Fruit fly (Drosophila melanogaster) whole organism, embryonic: Measurements from ENCODE around the gene CG44385.

ENCODE experiments used
- Atf6 ChIP-seq: fragments of 200-800 bp; sonication (Bioruptor generic); IDR thresholded peaks from 2 replicates; pipeline ENCODE4 v1.3.6; 2022; ENCODE audit warnings: missing biosample characterization, missing genetic modification characterization
- Bteb2 ChIP-seq: fragments of 200-800 bp; sonication (Bioruptor generic); optimal IDR thresholded peaks from 2 replicates; lab custom pipeline; 2016; ENCODE audit warnings: missing biosample characterization, missing genetic modification characterization
- CG10431 ChIP-seq: fragments of 200-800 bp; sonication (Bioruptor generic); optimal IDR thresholded peaks from 3 replicates; lab custom pipeline; 2018; ENCODE audit warnings: missing biosample characterization, mild to moderate bottlenecking, missing genetic modification characterization
- CG10979 ChIP-seq: fragments of 200-800 bp; sonication (Bioruptor generic); optimal IDR thresholded peaks from 2 replicates; lab custom pipeline; 2018; ENCODE audit warnings: missing biosample characterization, mild to moderate bottlenecking, missing genetic modification characterization, moderate library complexity
- CG14014 ChIP-seq: fragments of 200-800 bp; sonication (Bioruptor generic); IDR thresholded peaks from 2 replicates; pipeline ENCODE4 v1.3.6; 2022; ENCODE audit warnings: missing biosample characterization, missing genetic modification characterization
- CG15269 ChIP-seq: fragments of 200-800 bp; sonication (Bioruptor generic); optimal IDR thresholded peaks from 2 replicates; lab custom pipeline; 2018; ENCODE audit warnings: missing biosample characterization, mild to moderate bottlenecking, missing genetic modification characterization, moderate library complexity
- CG15601 ChIP-seq: fragments of 200-800 bp; sonication (Bioruptor generic); optimal IDR thresholded peaks from 3 replicates; lab custom pipeline; 2019; ENCODE audit warnings: missing biosample characterization, mild to moderate bottlenecking, missing genetic modification characterization, moderate library complexity
- CG1792 ChIP-seq: fragments of 200-800 bp; sonication (Bioruptor generic); optimal IDR thresholded peaks from 2 replicates; lab custom pipeline; 2016; ENCODE audit warnings: missing biosample characterization, missing genetic modification characterization
- CG2889 ChIP-seq: fragments of 200-800 bp; sonication (Bioruptor generic); IDR thresholded peaks from 3 replicates; pipeline ENCODE4 v1.3.6; 2022; ENCODE audit warnings: missing biosample characterization, missing genetic modification characterization
- CG30020 ChIP-seq: fragments of 200-800 bp; optimal IDR thresholded peaks from 2 replicates; lab custom pipeline; 2019; ENCODE audit warnings: missing biosample characterization, mild to moderate bottlenecking, missing genetic modification characterization, moderate library complexity
- CG31441 ChIP-seq: fragments of 200-800 bp; sonication (Bioruptor generic); IDR thresholded peaks from 2 replicates; pipeline ENCODE4 v1.3.6; 2022; ENCODE audit warnings: missing biosample characterization, missing genetic modification characterization
- CG3838 ChIP-seq: fragments of 200-800 bp; sonication (Bioruptor generic); optimal IDR thresholded peaks from 3 replicates; lab custom pipeline; 2016; ENCODE audit warnings: missing biosample characterization, missing genetic modification characterization
- CG3995 ChIP-seq: fragments of 200-800 bp; sonication (Bioruptor generic); optimal IDR thresholded peaks from 3 replicates; lab custom pipeline; 2016; ENCODE audit warnings: missing biosample characterization, missing genetic modification characterization
- CG4360 ChIP-seq: fragments of 200-800 bp; sonication (Bioruptor generic); IDR thresholded peaks from 2 replicates; pipeline ENCODE4 v1.3.6; 2022; ENCODE audit warnings: missing biosample characterization, missing genetic modification characterization
- CG4424 ChIP-seq: fragments of 200-800 bp; sonication (Bioruptor generic); optimal IDR thresholded peaks from 3 replicates; lab custom pipeline; 2016; ENCODE audit warnings: missing biosample characterization, missing genetic modification characterization
- CG7271 ChIP-seq: fragments of 200-800 bp; sonication (Bioruptor generic); optimal IDR thresholded peaks from 2 replicates; lab custom pipeline; 2018; ENCODE audit warnings: missing biosample characterization, mild to moderate bottlenecking, missing genetic modification characterization, moderate library complexity
- CrebB ChIP-seq: fragments of 200-800 bp; sonication (Bioruptor generic); optimal IDR thresholded peaks from 3 replicates; lab custom pipeline; 2018; ENCODE audit warnings: missing biosample characterization, mild to moderate bottlenecking, missing genetic modification characterization
- D ChIP-seq, 2 experiments: fragments of 200-800 bp in 1 of 2; fragments of >200 bp in 1 of 2; sonication (Bioruptor generic) in 1 of 2; optimal IDR thresholded peaks; 2 replicates in 1 of 2; 3 replicates in 1 of 2; lab custom pipeline; 2017; ENCODE audit warnings: mild to moderate bottlenecking in 1 of 2, missing biosample characterization in 1 of 2, missing genetic modification characterization in 1 of 2, missing genetic modification reagents in 1 of 2
- D19A ChIP-seq: fragments of 200-800 bp; optimal IDR thresholded peaks from 3 replicates; lab custom pipeline; 2019; ENCODE audit warnings: missing biosample characterization, mild to moderate bottlenecking, missing genetic modification characterization, moderate library complexity
- Doc2 ChIP-seq: fragments of 200-800 bp; sonication (Bioruptor generic); IDR thresholded peaks from 2 replicates; pipeline ENCODE4 v1.3.6; 2022; ENCODE audit warnings: missing biosample characterization, missing genetic modification characterization
- E2f1 ChIP-seq: fragments of 200-800 bp; sonication (Bioruptor generic); IDR thresholded peaks from 2 replicates; pipeline ENCODE4 v1.3.6; 2022; ENCODE audit warnings: missing biosample characterization, missing genetic modification characterization
- Eip74EF ChIP-seq, 2 experiments: fragments of 200-800 bp in 1 of 2; fragments of >200 bp in 1 of 2; sonication (Bioruptor generic) in 1 of 2; optimal IDR thresholded peaks; 2 replicates each; lab custom pipeline; 2017 to 2019; ENCODE audit warnings: missing biosample characterization in 2 of 2, missing genetic modification characterization in 2 of 2, mild to moderate bottlenecking in 1 of 2, moderate library complexity in 1 of 2
- HmgD ChIP-seq: fragments of 200-800 bp; sonication (Bioruptor generic); optimal IDR thresholded peaks from 3 replicates; lab custom pipeline; 2016; ENCODE audit warnings: missing biosample characterization, missing genetic modification characterization
- Lhr ChIP-seq: fragments of 200-800 bp; sonication (Bioruptor generic); optimal IDR thresholded peaks from 3 replicates; lab custom pipeline; 2017; ENCODE audit warnings: mild to moderate bottlenecking, missing biosample characterization, missing genetic modification reagents, missing genetic modification characterization
- MESR4 ChIP-seq: fragments of 200-800 bp; sonication (Bioruptor generic); optimal IDR thresholded peaks from 2 replicates; lab custom pipeline; 2018; ENCODE audit warnings: missing biosample characterization, mild to moderate bottlenecking, missing genetic modification characterization, moderate library complexity
- Ptx1 ChIP-seq: fragments of 200-800 bp; sonication (Bioruptor generic); IDR thresholded peaks from 2 replicates; pipeline ENCODE4 v1.3.6; 2022; ENCODE audit warnings: missing biosample characterization, missing genetic modification characterization
- Scr ChIP-seq: fragments of 200-800 bp; sonication (Bioruptor generic); IDR thresholded peaks from 2 replicates; pipeline ENCODE4 v1.3.6; 2022; ENCODE audit warnings: missing biosample characterization, missing genetic modification characterization; ENCODE audit not compliant: partially characterized antibody
- ap ChIP-seq: fragments of 200-800 bp; sonication (Bioruptor generic); IDR thresholded peaks from 2 replicates; pipeline ENCODE4 v1.3.6; 2022; ENCODE audit warnings: missing biosample characterization, missing genetic modification characterization
- cad ChIP-seq: fragments of >200 bp; optimal IDR thresholded peaks from 2 replicates; lab custom pipeline; 2017; ENCODE audit warnings: missing biosample characterization, missing genetic modification characterization
- chn ChIP-seq: fragments of 200-800 bp; sonication (Bioruptor generic); optimal IDR thresholded peaks from 2 replicates; lab custom pipeline; 2016; ENCODE audit warnings: missing biosample characterization, missing genetic modification characterization
- croc ChIP-seq: fragments of 200-800 bp; sonication (Bioruptor generic); conservative IDR thresholded peaks from 3 replicates; pipeline ENCODE4 v1.3.6; 2022; ENCODE audit warnings: missing biosample characterization, missing genetic modification characterization
- crol ChIP-seq: fragments of 200-800 bp; sonication (Bioruptor generic); IDR thresholded peaks from 2 replicates; pipeline ENCODE4 v1.3.6; 2022; ENCODE audit warnings: missing biosample characterization, missing genetic modification characterization
- disco-r ChIP-seq: fragments of 200-800 bp; sonication (Bioruptor generic); optimal IDR thresholded peaks from 2 replicates; lab custom pipeline; 2016; ENCODE audit warnings: missing biosample characterization, missing genetic modification characterization
- dmrt11E ChIP-seq: fragments of 200-800 bp; sonication (Bioruptor generic); optimal IDR thresholded peaks from 3 replicates; lab custom pipeline; 2018; ENCODE audit warnings: missing biosample characterization, mild to moderate bottlenecking, missing genetic modification characterization, moderate library complexity
- gem ChIP-seq: fragments of 200-800 bp; sonication (Bioruptor generic); optimal IDR thresholded peaks from 2 replicates; lab custom pipeline; 2019; ENCODE audit warnings: missing biosample characterization, mild to moderate bottlenecking, missing genetic modification characterization, moderate library complexity
- ind ChIP-seq: fragments of 200-800 bp; sonication (Bioruptor generic); optimal IDR thresholded peaks from 3 replicates; lab custom pipeline; 2016; ENCODE audit warnings: missing biosample characterization, missing genetic modification characterization
- inv ChIP-seq: fragments of 200-800 bp; sonication (Bioruptor generic); IDR thresholded peaks from 2 replicates; pipeline ENCODE4 v1.3.6; 2022; ENCODE audit warnings: missing biosample characterization, missing genetic modification characterization; ENCODE audit not compliant: partially characterized antibody
- lbe ChIP-seq: fragments of 200-800 bp; sonication (Bioruptor generic); optimal IDR thresholded peaks from 2 replicates; lab custom pipeline; 2016; ENCODE audit warnings: missing biosample characterization, mild to moderate bottlenecking, missing genetic modification characterization
- nom ChIP-seq: fragments of 200-800 bp; sonication (Bioruptor generic); optimal IDR thresholded peaks from 2 replicates; lab custom pipeline; 2017; ENCODE audit warnings: missing biosample characterization, missing genetic modification characterization, mild to moderate bottlenecking, moderate library complexity, missing genetic modification reagents
- org-1 ChIP-seq: fragments of 200-800 bp; sonication (Bioruptor generic); optimal IDR thresholded peaks from 2 replicates; lab custom pipeline; 2017; ENCODE audit warnings: missing biosample characterization, missing genetic modification characterization
- pnt ChIP-seq: fragments of 200-800 bp; sonication (Bioruptor generic); optimal IDR thresholded peaks from 3 replicates; lab custom pipeline; 2016; ENCODE audit warnings: missing biosample characterization, missing genetic modification characterization
- row ChIP-seq: fragments of 200-800 bp; sonication (Bioruptor generic); IDR thresholded peaks from 3 replicates; pipeline ENCODE4 v1.3.6; 2022; ENCODE audit warnings: missing biosample characterization, missing genetic modification characterization
- seq ChIP-seq: fragments of 200-800 bp; sonication (Bioruptor generic); IDR thresholded peaks from 2 replicates; pipeline ENCODE4 v1.3.6; 2022; ENCODE audit warnings: missing biosample characterization, missing genetic modification characterization
- so ChIP-seq: fragments of 200-800 bp; sonication (Bioruptor generic); IDR thresholded peaks from 3 replicates; pipeline ENCODE4 v1.3.6; 2022; ENCODE audit warnings: missing biosample characterization, missing genetic modification characterization
- tap ChIP-seq: fragments of 200-800 bp; optimal IDR thresholded peaks from 3 replicates; lab custom pipeline; 2019; ENCODE audit warnings: missing biosample characterization, mild to moderate bottlenecking, missing genetic modification characterization, moderate library complexity
- tgo ChIP-seq: fragments of 200-800 bp; sonication (Bioruptor generic); IDR thresholded peaks from 3 replicates; pipeline ENCODE4 v1.3.6; 2022; ENCODE audit warnings: missing biosample characterization, missing genetic modification characterization
- trem ChIP-seq: fragments of 200-800 bp; optimal IDR thresholded peaks from 3 replicates; lab custom pipeline; 2019; ENCODE audit warnings: missing biosample characterization, mild to moderate bottlenecking, missing genetic modification characterization, moderate library complexity
- unpg ChIP-seq: fragments of 200-800 bp; sonication (Bioruptor generic); optimal IDR thresholded peaks from 3 replicates; lab custom pipeline; 2018; ENCODE audit warnings: missing biosample characterization, mild to moderate bottlenecking, missing genetic modification characterization, moderate library complexity
- zen ChIP-seq: fragments of 200-800 bp; sonication (Bioruptor generic); optimal IDR thresholded peaks from 3 replicates; lab custom pipeline; 2018; ENCODE audit warnings: missing biosample characterization, mild to moderate bottlenecking, missing genetic modification characterization, moderate library complexity

CG44385 gene

dm6 chrX:11108148-11108844 lies 23.9 kb downstream of the CG44385 start, which contains the start of gene Hsp60A (continued):
- TF ChIP-seq row (GFP tag; lab: Robert Waterston, UW) (peak; percentile 82), CG2889 (no peak), inv (GFP tag; lab: Robert Waterston, UW) (peak; percentile 81), ind (GFP tag; lab: Kevin White, UChicago) (peak; percentile 28), CG14014 (GFP tag; lab: Robert Waterston, UW) (0 out of 2 replicates have a peak, but pooled peaks have one; percentile 27), croc (GFP tag; lab: Robert Waterston, UW) (peak; percentile 32; the same call in 1 of the 3 replicates), MESR4 (GFP tag; lab: Kevin White, UChicago) (peak; percentile 42), CG4360 (no peak), D19A (tag; lab: Kevin White, UChicago) (peak; percentile 27), Lhr (GFP tag; lab: Kevin White, UChicago) (peak; percentile 34), CG15269 (peak; percentile 59), disco-r (GFP tag; lab: Kevin White, UChicago) (no peak), CG4424 (peak; percentile 34), CrebB (tag; lab: Kevin White, UChicago) (no peak), seq (GFP tag; lab: Robert Waterston, UW) (no peak), CG10431 (GFP tag; lab: Kevin White, UChicago) (peak; percentile 1), tgo (peak; percentile 42; the same call in 1 of the 3 replicates), chn (GFP tag; lab: Kevin White, UChicago) (peak; percentile 37), CG7271 (no peak), CG10979 (peak; percentile 31), unpg (GFP tag; lab: Kevin White, UChicago) (peak; percentile 60), D (optimal IDR thresholded peaks at IDR 0.05; lab: Kevin White, UChicago) (no peak), D (GFP tag; optimal IDR thresholded peaks at IDR 0.05; lab: Kevin White, UChicago) (no peak), CG30020 (peak; percentile 25), CG3838 (GFP tag; lab: Kevin White, UChicago) (no peak), lbe (GFP tag; lab: Kevin White, UChicago) (peak; percentile 21), gem (peak; percentile 73), org-1 (GFP tag; lab: Kevin White, UChicago) (no peak), cad (GFP tag; lab: Kevin White, UChicago) (no peak), Atf6 (peak; percentile 43), Doc2 (no peak), Eip74EF (GFP tag; optimal IDR thresholded peaks at IDR 0.05; lab: Kevin White, UChicago) (no peak), HmgD (GFP tag; lab: Kevin White, UChicago) (no peak), ap (GFP tag; lab: Robert Waterston, UW) (no peak), so (no peak), CG3995 (GFP tag; lab: Kevin White, UChicago) (peak; percentile 19), CG1792 (GFP tag; lab: Kevin White, UChicago) (no peak), nom (GFP tag; lab: Kevin White, UChicago) (no peak), Ptx1 (GFP tag; lab: Robert Waterston, UW) (peak; percentile 58), pnt (GFP tag; lab: Kevin White, UChicago) (no peak), trem (tag; lab: Kevin White, UChicago) (peak; percentile 47), Bteb2 (no peak), CG15601 (tag; lab: Kevin White, UChicago) (peak; percentile 59), Scr (peak; percentile 87), zen (peak; percentile 40), dmrt11E (tag; lab: Kevin White, UChicago) (peak; percentile 33), crol (GFP tag; lab: Robert Waterston, UW) (no peak), tap (tag; lab: Kevin White, UChicago) (no peak), CG31441 (GFP tag; lab: Robert Waterston, UW) (peak; percentile 51), E2f1 (GFP tag; lab: Robert Waterston, UW) (0 out of 2 replicates have a peak, but pooled peaks have one; percentile 20)
